Worm (Caenorhabditis elegans): ENCODE results near the gene T10F2.2.

DNA sequence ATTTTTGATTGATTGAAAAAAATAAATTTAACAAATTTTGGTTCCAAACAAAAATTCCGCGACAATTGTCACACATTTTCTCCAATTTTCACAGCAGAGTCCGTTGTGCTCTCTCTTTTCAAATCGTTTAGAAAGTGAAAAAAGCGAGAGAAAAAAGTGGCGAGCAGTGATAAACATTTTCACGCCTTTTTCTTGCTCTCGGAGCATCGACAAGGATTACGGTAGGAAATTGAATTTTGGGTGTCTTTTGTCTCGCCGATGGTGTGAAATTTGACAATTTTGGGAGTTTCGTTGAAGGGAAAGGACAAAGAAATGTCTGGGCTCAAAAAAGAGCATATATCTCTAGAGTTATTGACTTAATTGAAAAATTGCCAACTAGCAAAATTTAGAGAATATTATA, 30.6 kb downstream of the T10F2.2 start:
- TF ChIP-seq unc-39 (tag; optimal IDR thresholded peaks at IDR 0.05) (no peak), nhr-237 (tag; optimal IDR thresholded peaks at IDR 0.05) (no peak), nhr-28 (tag; optimal IDR thresholded peaks at IDR 0.05) (no peak), snpc-4 (tag; optimal IDR thresholded peaks at IDR 0.05) (no peak), nhr-12 (tag; optimal IDR thresholded peaks at IDR 0.05) (no peak), ztf-11 (tag; optimal IDR thresholded peaks at IDR 0.05) (no peak), unc-62 (GFP tag; optimal IDR thresholded peaks at IDR 0.05) (no peak), lsy-2 (tag; optimal IDR thresholded peaks at IDR 0.05) (no peak), pha-4 (tag; optimal IDR thresholded peaks at IDR 0.05) (no peak), elt-1 (tag; optimal IDR thresholded peaks at IDR 0.05; ENCODE audit: borderline replicate concordance, insufficient read depth) (no peak), cnd-1 (tag; optimal IDR thresholded peaks at IDR 0.05) (no peak), ces-1 (GFP tag; optimal IDR thresholded peaks at IDR 0.05) (no peak)

Data from whole organism, mixed stage, embryonic.